Worm (Caenorhabditis elegans) whole organism, L1 larva: ENCODE results near the gene grl-5.

Experiments
- C04F5.9 ChIP-seq: sonication (generic microtip); optimal IDR thresholded peaks from 2 replicates; lab custom pipeline; 2016; ENCODE audit warnings: missing genetic modification characterization, missing compliant biosample characterization
- aha-1 ChIP-seq: fragments of 150-350 bp; optimal IDR thresholded peaks from 2 replicates; lab custom pipeline; 2014; ENCODE audit warnings: missing biosample characterization, missing genetic modification characterization
- alr-1 ChIP-seq: fragments of 200-800 bp; sonication (Bioruptor generic); optimal IDR thresholded peaks from 2 replicates; lab custom pipeline; 2018; ENCODE audit warnings: borderline replicate concordance, mild to moderate bottlenecking, missing genetic modification characterization, missing compliant biosample characterization
- aly-2 ChIP-seq: fragments of 150-350 bp; optimal IDR thresholded peaks from 2 replicates; lab custom pipeline; 2014; ENCODE audit warnings: missing biosample characterization, missing genetic modification characterization
- ama-1 ChIP-seq: fragments of 150-350 bp; optimal IDR thresholded peaks from 2 replicates; lab custom pipeline; 2014
- ceh-8 ChIP-seq: fragments of 200-800 bp; sonication (Bioruptor generic); optimal IDR thresholded peaks from 2 replicates; lab custom pipeline; 2018; ENCODE audit warnings: mild to moderate bottlenecking, missing genetic modification characterization, moderate library complexity, missing compliant biosample characterization
- ceh-90 ChIP-seq: sonication (generic microtip); optimal IDR thresholded peaks from 2 replicates; lab custom pipeline; 2016; ENCODE audit warnings: missing genetic modification characterization, missing compliant biosample characterization
- ces-1 ChIP-seq: fragments of 150-350 bp; optimal IDR thresholded peaks from 2 replicates; lab custom pipeline; 2014; ENCODE audit warnings: missing biosample characterization, missing genetic modification reagents, missing genetic modification characterization
- dsc-1 ChIP-seq: sonication (generic microtip); optimal IDR thresholded peaks from 2 replicates; lab custom pipeline; 2016; ENCODE audit warnings: mild to moderate bottlenecking, missing genetic modification characterization, missing compliant biosample characterization
- efl-1 ChIP-seq, 4 experiments: fragments of 150-350 bp; optimal IDR thresholded peaks in 3 of 4; peaks in 1 of 4; 1 replicate in 1 of 4; 2 replicates in 3 of 4; lab custom pipeline; 2014; ENCODE audit warnings: missing biosample characterization in 2 of 4, missing genetic modification characterization in 2 of 4, missing genetic modification reagents in 2 of 4
- egl-13 ChIP-seq: sonication (generic microtip); optimal IDR thresholded peaks from 2 replicates; lab custom pipeline; 2016; ENCODE audit warnings: missing genotype, missing genetic modification reagents, missing genetic modification characterization, missing compliant biosample characterization
- elt-2 ChIP-seq: sonication (generic microtip); optimal IDR thresholded peaks from 2 replicates; lab custom pipeline; 2016; ENCODE audit warnings: missing genetic modification characterization, mild to moderate bottlenecking, inconsistent platforms, missing compliant biosample characterization, missing genetic modification reagents
- elt-3 ChIP-seq, 6 experiments: fragments of 150-350 bp in 1 of 6; sonication (generic microtip); optimal IDR thresholded peaks; 2 replicates each; lab custom pipeline; 2017 to 2018; ENCODE audit warnings: missing biosample characterization in 6 of 6, missing genetic modification characterization in 6 of 6, inconsistent platforms in 1 of 6
- fkh-10 ChIP-seq: sonication (generic microtip); optimal IDR thresholded peaks from 2 replicates; lab custom pipeline; 2017; ENCODE audit warnings: missing biosample characterization, missing genetic modification reagents, missing genetic modification characterization
- fkh-8 ChIP-seq: sonication (generic microtip); optimal IDR thresholded peaks from 2 replicates; lab custom pipeline; 2016; ENCODE audit warnings: mild to moderate bottlenecking, missing genetic modification characterization, missing compliant biosample characterization
- hlh-17 ChIP-seq: fragments of 200-800 bp; sonication (Bioruptor generic); optimal IDR thresholded peaks from 2 replicates; lab custom pipeline; 2018; ENCODE audit warnings: missing genetic modification characterization, mild to moderate bottlenecking, missing compliant biosample characterization, moderate library complexity, borderline replicate concordance
- hlh-4 ChIP-seq: sonication (generic microtip); optimal IDR thresholded peaks from 2 replicates; lab custom pipeline; 2016; ENCODE audit warnings: mild to moderate bottlenecking, missing genetic modification characterization, missing compliant biosample characterization
- hpl-2 ChIP-seq: fragments of 150-350 bp; optimal IDR thresholded peaks from 2 replicates; lab custom pipeline; 2014; ENCODE audit warnings: missing biosample characterization, missing genetic modification reagents, missing genetic modification characterization
- jun-1 ChIP-seq: fragments of 150-350 bp; optimal IDR thresholded peaks from 2 replicates; lab custom pipeline; 2014; ENCODE audit warnings: missing biosample characterization, missing genetic modification reagents, missing genetic modification characterization
- lin-15B ChIP-seq: fragments of 150-350 bp; sonication (generic microtip); optimal IDR thresholded peaks from 3 replicates; lab custom pipeline; 2014; ENCODE audit warnings: missing biosample characterization, missing genetic modification characterization
- lir-3 ChIP-seq: sonication (generic microtip); optimal IDR thresholded peaks from 2 replicates; lab custom pipeline; 2016; ENCODE audit warnings: mild to moderate bottlenecking, missing genetic modification characterization, moderate library complexity, missing compliant biosample characterization; ENCODE audit not compliant: poor library complexity
- lsy-2 ChIP-seq, 2 experiments: fragments of 150-350 bp; optimal IDR thresholded peaks; 2 replicates each; lab custom pipeline; 2014; ENCODE audit warnings: missing biosample characterization in 2 of 2, missing genetic modification characterization in 2 of 2
- mdl-1 ChIP-seq, 2 experiments: fragments of 150-350 bp; optimal IDR thresholded peaks; 2 replicates each; lab custom pipeline; 2014 to 2017; ENCODE audit warnings: missing biosample characterization in 2 of 2, missing genetic modification characterization in 2 of 2, inconsistent platforms in 1 of 2
- nhr-11 ChIP-seq: fragments of 150-350 bp; optimal IDR thresholded peaks from 2 replicates; lab custom pipeline; 2014; ENCODE audit warnings: missing biosample characterization, missing genetic modification characterization
- nhr-12 ChIP-seq: sonication (generic microtip); optimal IDR thresholded peaks from 2 replicates; lab custom pipeline; 2017; ENCODE audit warnings: missing biosample characterization, missing genetic modification characterization
- nhr-237 ChIP-seq: fragments of 150-350 bp; optimal IDR thresholded peaks from 2 replicates; lab custom pipeline; 2014; ENCODE audit warnings: missing biosample characterization, missing genetic modification characterization
- nhr-47 ChIP-seq: sonication (generic microtip); optimal IDR thresholded peaks from 2 replicates; lab custom pipeline; 2016; ENCODE audit warnings: mild to moderate bottlenecking, missing genetic modification characterization, moderate library complexity, missing compliant biosample characterization
- nhr-71 ChIP-seq: sonication (generic microtip); optimal IDR thresholded peaks from 2 replicates; lab custom pipeline; 2016; ENCODE audit warnings: mild to moderate bottlenecking, missing genetic modification characterization, moderate library complexity, missing compliant biosample characterization
- nhr-90 ChIP-seq: sonication (generic microtip); optimal IDR thresholded peaks from 2 replicates; lab custom pipeline; 2016; ENCODE audit warnings: mild to moderate bottlenecking, missing genetic modification characterization, missing compliant biosample characterization; ENCODE audit not compliant: poor library complexity
- pag-3 ChIP-seq: sonication (generic microtip); optimal IDR thresholded peaks from 2 replicates; lab custom pipeline; 2017; ENCODE audit warnings: missing genetic modification characterization, mild to moderate bottlenecking, missing compliant biosample characterization, antibody characterized with exemption, borderline replicate concordance; ENCODE audit not compliant: insufficient read depth
- pax-3 ChIP-seq: fragments of 200-800 bp; sonication (Bioruptor generic); optimal IDR thresholded peaks from 2 replicates; lab custom pipeline; 2018; ENCODE audit warnings: mild to moderate bottlenecking, missing genetic modification characterization, moderate library complexity, missing compliant biosample characterization
- rnt-1 ChIP-seq: sonication (generic microtip); optimal IDR thresholded peaks from 2 replicates; lab custom pipeline; 2016; ENCODE audit warnings: mild to moderate bottlenecking, missing genetic modification characterization, moderate library complexity, missing compliant biosample characterization
- snpc-4 ChIP-seq: fragments of 150-350 bp; optimal IDR thresholded peaks from 2 replicates; lab custom pipeline; 2014; ENCODE audit warnings: missing biosample characterization, missing genetic modification characterization
- snu-23 ChIP-seq: sonication (generic microtip); optimal IDR thresholded peaks from 2 replicates; lab custom pipeline; 2016; ENCODE audit warnings: missing genetic modification characterization, missing compliant biosample characterization
- unc-130 ChIP-seq: fragments of 150-350 bp; optimal IDR thresholded peaks from 2 replicates; lab custom pipeline; 2017; ENCODE audit warnings: missing biosample characterization, missing genetic modification characterization, inconsistent platforms
- unc-30 ChIP-seq: sonication (generic microtip); optimal IDR thresholded peaks from 2 replicates; lab custom pipeline; 2017; ENCODE audit warnings: missing biosample characterization, missing genetic modification characterization
- unc-62 ChIP-seq: fragments of 150-350 bp; optimal IDR thresholded peaks from 2 replicates; lab custom pipeline; 2014; ENCODE audit warnings: missing biosample characterization, missing genetic modification reagents, missing genetic modification characterization
- vab-15 ChIP-seq: sonication (generic microtip); optimal IDR thresholded peaks from 2 replicates; lab custom pipeline; 2017; ENCODE audit warnings: missing genotype, mild to moderate bottlenecking, missing genetic modification characterization, missing compliant biosample characterization
- ztf-11 ChIP-seq, 2 experiments: sonication (generic microtip); optimal IDR thresholded peaks; 2 replicates each; lab custom pipeline; 2016 to 2017; ENCODE audit warnings: missing genetic modification characterization in 2 of 2, missing biosample characterization in 1 of 2, missing compliant biosample characterization in 1 of 2

The grl-5 gene

DNA sequence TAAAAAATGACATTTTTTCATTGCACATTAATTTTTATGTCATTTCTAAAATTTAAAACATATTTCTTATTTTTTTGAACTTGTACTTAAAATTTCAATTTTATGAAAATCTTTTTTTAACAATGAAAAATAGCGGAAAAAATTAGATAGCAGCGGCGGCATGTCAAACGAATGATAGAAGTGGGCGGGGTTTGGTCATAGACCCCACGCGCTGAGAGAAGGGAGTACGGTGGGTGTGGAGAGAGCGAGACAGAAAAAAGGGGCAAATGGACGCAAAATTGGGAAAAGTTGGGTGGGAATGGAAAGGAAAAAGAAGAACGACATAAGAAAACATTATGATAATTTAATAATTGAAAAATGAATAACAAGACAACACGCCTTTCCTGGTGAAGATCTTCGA, 26.5 kb downstream of the grl-5 start:
- TF ChIP-seq rnt-1 (tag; lab: Kevin White, UChicago): no peak
- no peak for TF ChIP-seq unc-30 (tag; lab: Kevin White, UChicago)
- TF ChIP-seq nhr-11 (tag; lab: Kevin White, UChicago): no peak
- TF ChIP-seq elt-3 (tag; optimal IDR thresholded peaks at IDR 0.05; lab: Kevin White, UChicago): no peak
- no peak for TF ChIP-seq nhr-237 (tag; lab: Kevin White, UChicago)
- no peak for TF ChIP-seq unc-130
- TF ChIP-seq snpc-4 (tag; lab: Kevin White, UChicago): no peak
- no peak for TF ChIP-seq snu-23 (GFP tag; lab: Kevin White, UChicago)
- TF ChIP-seq egl-13 (tag; lab: Kevin White, UChicago): no peak
- no peak for TF ChIP-seq ztf-11 (tag; optimal IDR thresholded peaks at IDR 0.05; lab: Kevin White, UChicago)
- TF ChIP-seq ceh-90: no peak
- no peak for TF ChIP-seq alr-1 (tag; lab: Kevin White, UChicago)
- no peak for TF ChIP-seq hlh-4
- no peak for TF ChIP-seq C04F5.9 (tag; lab: Kevin White, UChicago)
- TF ChIP-seq efl-1 (optimal IDR thresholded peaks at IDR 0.05; lab: Kevin White, UChicago): no peak
- no peak for TF ChIP-seq efl-1 (GFP tag; optimal IDR thresholded peaks at IDR 0.05 in 1 of 2; lab: Kevin White, UChicago)

DNA sequence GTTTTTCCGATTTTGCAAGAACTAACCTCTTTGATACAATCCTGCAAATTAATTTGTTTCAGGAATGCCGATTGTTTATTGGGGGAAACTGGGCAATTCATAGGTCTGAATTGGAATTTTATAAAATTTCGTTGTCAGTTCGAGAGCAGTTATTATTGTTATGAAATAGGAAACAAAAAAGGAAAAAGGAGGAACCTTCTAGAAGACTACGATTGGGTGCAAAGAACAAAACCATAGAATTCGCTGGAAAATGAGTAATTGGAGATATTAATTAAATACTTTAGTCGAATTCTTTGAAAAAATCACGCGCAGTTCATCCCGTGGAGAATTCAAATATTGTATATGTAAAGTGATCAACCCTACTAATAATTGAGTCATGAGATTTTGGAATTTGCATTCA, 27.1 kb downstream of the grl-5 start, which contains the start of gene F13A2.9:
Gene F13A2.9, minus strand, starts transcription at position 101 of the 400 bp plus-strand sequence.
- TF ChIP-seq nhr-12 (tag; lab: Kevin White, UChicago) (no peak), vab-15 (tag; lab: Kevin White, UChicago) (no peak), ceh-90 (peak; percentile 27), unc-62 (GFP tag; lab: Kevin White, UChicago) (no peak), fkh-8 (peak; percentile 8), nhr-90 (no peak), fkh-10 (GFP tag; lab: Kevin White, UChicago) (no peak), lir-3 (tag; lab: Kevin White, UChicago) (no peak), lsy-2 (tag; optimal IDR thresholded peaks at IDR 0.05; lab: Kevin White, UChicago) (no peak), rnt-1 (tag; lab: Kevin White, UChicago) (no peak), nhr-71 (no peak), ceh-8 (GFP tag; lab: Kevin White, UChicago) (peak; percentile 74), jun-1 (tag; lab: Kevin White, UChicago) (no peak), hpl-2 (no peak), elt-3 (tag; optimal IDR thresholded peaks at IDR 0.05; lab: Kevin White, UChicago) (no peak), nhr-47 (tag; lab: Kevin White, UChicago) (no peak), mdl-1 (tag; optimal IDR thresholded peaks at IDR 0.05; lab: Kevin White, UChicago) (no peak), ces-1 (no peak), lin-15B (no peak), aha-1 (tag; lab: Kevin White, UChicago) (no peak)

DNA sequence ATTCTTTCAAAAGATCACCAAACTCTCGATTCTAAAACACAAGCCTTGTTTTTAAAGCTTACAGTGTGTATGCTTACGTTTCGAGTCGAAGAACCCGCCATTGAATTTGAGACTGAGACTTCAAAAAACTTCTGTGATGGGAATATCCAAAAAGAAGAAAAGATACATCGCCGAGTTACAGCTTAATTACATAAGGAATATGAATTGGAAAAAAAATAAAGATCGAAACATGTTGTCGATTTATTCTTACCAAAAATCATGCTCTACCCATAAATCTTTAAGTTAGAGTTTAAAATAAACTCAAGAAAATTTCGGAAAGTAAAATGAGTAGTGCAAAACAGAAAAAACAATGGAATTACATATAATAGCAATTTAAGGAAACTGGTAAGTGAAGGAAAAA, 28.3 kb downstream of the grl-5 start, which contains the start of gene F13A2.10:
Gene F13A2.10, minus strand, starts transcription at position 101 of the 400 bp plus-strand sequence.
- no peak for TF ChIP-seq dsc-1 (tag; lab: Kevin White, UChicago)
- no peak for TF ChIP-seq elt-2 (tag; lab: Kevin White, UChicago)
- TF ChIP-seq rnt-1 (tag; lab: Kevin White, UChicago): no peak
- TF ChIP-seq hlh-4: no peak
- TF ChIP-seq hlh-17: no peak
- no peak for TF ChIP-seq aly-2
- no peak for TF ChIP-seq lsy-2 (tag; optimal IDR thresholded peaks at IDR 0.05; lab: Kevin White, UChicago)

DNA sequence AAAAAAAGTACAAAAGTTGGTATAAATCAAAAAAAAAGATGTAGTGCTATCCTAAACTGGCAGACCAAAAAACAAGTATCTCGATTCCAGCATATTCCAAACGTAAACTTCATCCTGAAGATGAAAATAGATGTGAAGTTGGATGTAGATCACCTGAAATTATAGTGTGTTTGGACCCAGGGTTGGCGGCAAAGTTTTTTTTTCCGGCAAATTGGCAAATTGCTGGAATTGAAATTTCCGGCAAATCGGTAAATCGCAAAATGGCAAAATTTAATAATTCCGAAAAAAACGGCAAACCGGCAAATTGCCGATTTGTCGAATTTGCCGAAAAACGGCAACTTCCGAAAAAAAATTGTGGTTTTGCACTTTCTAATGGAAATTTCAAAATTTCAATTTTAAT, 30.0 kb downstream of the grl-5 start, which contains the start of gene F13A2.2:
Gene F13A2.2, minus strand, starts transcription at position 101 of the 400 bp plus-strand sequence.
- no peak for TF ChIP-seq ama-1
- TF ChIP-seq C04F5.9 (tag; lab: Kevin White, UChicago): no peak
- TF ChIP-seq pag-3 (tag; lab: Kevin White, UChicago): no peak
- no peak for TF ChIP-seq pax-3 (tag; lab: Kevin White, UChicago)
- TF ChIP-seq nhr-47 (tag; lab: Kevin White, UChicago): no peak
- TF ChIP-seq, all 84 proteins: peak for 0
